Fruit fly (Drosophila melanogaster) ovary, adult (tissue): ENCODE results near the gene Seipin.

ENCODE experiments used
- CG17801 ChIP-seq: fragments of 200-800 bp; optimal IDR thresholded peaks from 2 replicates; lab custom pipeline; 2019; ENCODE audit warnings: missing biosample characterization, mild to moderate bottlenecking, missing genetic modification characterization, moderate library complexity; ENCODE audit not compliant: partially characterized antibody

Seipin gene

dm6 chrX:2662540-2663133, 43.0 kb downstream of the Seipin start:
- no peak for TF ChIP-seq CG17801

dm6 chrX:2663416-2663815, 43.8 kb downstream of the Seipin start:
- TF ChIP-seq CG17801, result no peak
